Fruit fly (Drosophila melanogaster) whole organism, prepupa: ENCODE data around the gene CG17207.

Experiments used
- Blimp-1 ChIP-seq: fragments of 200-800 bp; sonication (Bioruptor generic); optimal IDR thresholded peaks from 3 replicates; lab custom pipeline; 2017; ENCODE audit warnings: missing biosample characterization, missing genetic modification characterization, mild to moderate bottlenecking, moderate library complexity, missing genetic modification reagents
- CG10669 ChIP-seq: fragments of 200-800 bp; sonication (Bioruptor generic); optimal IDR thresholded peaks from 3 replicates; lab custom pipeline; 2018; ENCODE audit warnings: missing biosample characterization, mild to moderate bottlenecking, missing genetic modification characterization, moderate library complexity
- CG11294 ChIP-seq: fragments of 200-800 bp; sonication (Bioruptor generic); IDR thresholded peaks from 2 replicates; pipeline ENCODE4 v1.3.6; 2022; ENCODE audit warnings: missing biosample characterization, missing genetic modification characterization
- CG11902 ChIP-seq: fragments of 200-800 bp; sonication (Bioruptor generic); optimal IDR thresholded peaks from 3 replicates; lab custom pipeline; 2016; ENCODE audit warnings: missing biosample characterization, missing genetic modification characterization
- CG1621 ChIP-seq: fragments of 200-800 bp; sonication (Bioruptor generic); optimal IDR thresholded peaks from 3 replicates; lab custom pipeline; 2018; ENCODE audit warnings: missing biosample characterization, mild to moderate bottlenecking, missing genetic modification characterization
- CG16779 ChIP-seq: fragments of 200-800 bp; sonication (Bioruptor generic); optimal IDR thresholded peaks from 3 replicates; lab custom pipeline; 2017; ENCODE audit warnings: missing biosample characterization, mild to moderate bottlenecking, missing genetic modification characterization
- CG3032 ChIP-seq: fragments of 200-800 bp; optimal IDR thresholded peaks from 2 replicates; lab custom pipeline; 2019; ENCODE audit warnings: missing biosample characterization, mild to moderate bottlenecking, missing genetic modification characterization, moderate library complexity
- CG31627 ChIP-seq: fragments of 200-800 bp; sonication (Bioruptor generic); optimal IDR thresholded peaks from 3 replicates; lab custom pipeline; 2016; ENCODE audit warnings: missing biosample characterization, missing genetic modification characterization
- CG34406 ChIP-seq: fragments of 200-800 bp; sonication (Bioruptor generic); optimal IDR thresholded peaks from 3 replicates; lab custom pipeline; 2016; ENCODE audit warnings: missing biosample characterization, missing genetic modification characterization
- CG3919 ChIP-seq: fragments of 200-800 bp; sonication (Bioruptor generic); optimal IDR thresholded peaks from 3 replicates; lab custom pipeline; 2016; ENCODE audit warnings: missing biosample characterization, missing genetic modification characterization
- CG4318 ChIP-seq: fragments of 200-800 bp; sonication (Bioruptor generic); optimal IDR thresholded peaks from 3 replicates; lab custom pipeline; 2017; ENCODE audit warnings: missing biosample characterization, mild to moderate bottlenecking, missing genetic modification characterization
- CG6163 ChIP-seq: fragments of 200-800 bp; sonication (Bioruptor generic); IDR thresholded peaks from 3 replicates; pipeline ENCODE4 v1.3.6; 2022; ENCODE audit warnings: missing biosample characterization, missing genetic modification characterization
- CG6276 ChIP-seq: fragments of 200-800 bp; sonication (Bioruptor generic); optimal IDR thresholded peaks from 2 replicates; lab custom pipeline; 2017; ENCODE audit warnings: missing biosample characterization, mild to moderate bottlenecking, missing genetic modification characterization
- CG6792 ChIP-seq: fragments of 200-800 bp; sonication (Bioruptor generic); optimal IDR thresholded peaks from 3 replicates; lab custom pipeline; 2016; ENCODE audit warnings: missing biosample characterization, missing genetic modification characterization
- CG6854 ChIP-seq: fragments of 200-800 bp; sonication (Bioruptor generic); optimal IDR thresholded peaks from 2 replicates; lab custom pipeline; 2017; ENCODE audit warnings: missing biosample characterization, mild to moderate bottlenecking, missing genetic modification characterization
- CG7368 ChIP-seq: fragments of 200-800 bp; sonication (Bioruptor generic); optimal IDR thresholded peaks from 3 replicates; lab custom pipeline; 2016; ENCODE audit warnings: missing biosample characterization, missing genetic modification characterization
- CG8119 ChIP-seq: fragments of 200-800 bp; sonication (Bioruptor generic); IDR thresholded peaks from 3 replicates; pipeline ENCODE4 v1.3.6; 2022; ENCODE audit warnings: missing biosample characterization, missing genetic modification characterization
- CG8319 ChIP-seq: fragments of 200-800 bp; sonication (Bioruptor generic); optimal IDR thresholded peaks from 3 replicates; lab custom pipeline; 2016; ENCODE audit warnings: missing biosample characterization, missing genetic modification characterization
- Eip78C ChIP-seq: fragments of 200-800 bp; sonication (Bioruptor generic); peaks from one replicate; lab custom pipeline; 2016; ENCODE audit warnings: missing biosample characterization, missing genetic modification characterization
- Eip93F ChIP-seq: fragments of 200-800 bp; sonication (Bioruptor generic); optimal IDR thresholded peaks from 2 replicates; lab custom pipeline; 2016; ENCODE audit warnings: missing biosample characterization, mild to moderate bottlenecking, missing genetic modification characterization
- Ets96B ChIP-seq: fragments of 200-800 bp; optimal IDR thresholded peaks from 2 replicates; lab custom pipeline; 2019; ENCODE audit warnings: missing biosample characterization, mild to moderate bottlenecking, missing genetic modification characterization, moderate library complexity
- Gug ChIP-seq: fragments of 200-800 bp; sonication (Bioruptor generic); IDR thresholded peaks from 2 replicates; pipeline ENCODE4 v1.3.6; 2022; ENCODE audit warnings: missing biosample characterization, missing genetic modification characterization
- Hr38 ChIP-seq: sonication (Bioruptor generic); optimal IDR thresholded peaks from 2 replicates; lab custom pipeline; 2016; ENCODE audit warnings: missing biosample characterization, missing genetic modification characterization
- Hr39 ChIP-seq: fragments of 200-800 bp; sonication (Bioruptor generic); optimal IDR thresholded peaks from 2 replicates; lab custom pipeline; 2016; ENCODE audit warnings: missing biosample characterization, missing genetic modification characterization
- Hr4 ChIP-seq: fragments of 200-800 bp; sonication (Bioruptor generic); optimal IDR thresholded peaks from 3 replicates; lab custom pipeline; 2016; ENCODE audit warnings: missing biosample characterization, missing genetic modification characterization
- Lpt ChIP-seq: fragments of 200-800 bp; sonication (Bioruptor generic); optimal IDR thresholded peaks from 3 replicates; lab custom pipeline; 2016; ENCODE audit warnings: missing biosample characterization, missing genetic modification characterization
- OdsH ChIP-seq: fragments of 200-800 bp; sonication (Bioruptor generic); optimal IDR thresholded peaks from 3 replicates; lab custom pipeline; 2016; ENCODE audit warnings: missing biosample characterization, missing genetic modification characterization
- Smox ChIP-seq: fragments of 200-800 bp; sonication (Bioruptor generic); optimal IDR thresholded peaks from 3 replicates; lab custom pipeline; 2016; ENCODE audit warnings: missing biosample characterization, missing genetic modification characterization
- Sox14 ChIP-seq: fragments of 200-800 bp; sonication (Bioruptor generic); optimal IDR thresholded peaks from 3 replicates; lab custom pipeline; 2016; ENCODE audit warnings: missing biosample characterization, missing genetic modification characterization
- Sox15 ChIP-seq: fragments of 200-800 bp; sonication (Bioruptor generic); optimal IDR thresholded peaks from 3 replicates; lab custom pipeline; 2016; ENCODE audit warnings: missing biosample characterization, missing genetic modification characterization
- dac ChIP-seq: fragments of 200-800 bp; sonication (Bioruptor generic); optimal IDR thresholded peaks from 2 replicates; lab custom pipeline; 2017; ENCODE audit warnings: missing biosample characterization, mild to moderate bottlenecking, missing genetic modification characterization
- dsx ChIP-seq: fragments of 200-800 bp; optimal IDR thresholded peaks from 3 replicates; lab custom pipeline; 2019; ENCODE audit warnings: missing biosample characterization, mild to moderate bottlenecking, missing genetic modification characterization, moderate library complexity; ENCODE audit not compliant: poor library complexity, severe bottlenecking
- eg ChIP-seq: fragments of 200-800 bp; sonication (Bioruptor generic); IDR thresholded peaks from 3 replicates; pipeline ENCODE4 v1.3.6; 2022; ENCODE audit warnings: missing biosample characterization, missing genetic modification characterization
- esn ChIP-seq: fragments of 200-800 bp; sonication (Bioruptor generic); optimal IDR thresholded peaks from 2 replicates; lab custom pipeline; 2016; ENCODE audit warnings: missing biosample characterization, mild to moderate bottlenecking, missing genetic modification characterization, moderate library complexity
- fd59A ChIP-seq: fragments of 200-800 bp; sonication (Bioruptor generic); optimal IDR thresholded peaks from 2 replicates; lab custom pipeline; 2017; ENCODE audit warnings: missing biosample characterization, mild to moderate bottlenecking, missing genetic modification characterization, missing genetic modification reagents
- fkh ChIP-seq: fragments of 200-800 bp; sonication (Bioruptor generic); optimal IDR thresholded peaks from 3 replicates; lab custom pipeline; 2017; ENCODE audit warnings: missing biosample characterization, mild to moderate bottlenecking, missing genetic modification characterization, moderate library complexity
- lz ChIP-seq: fragments of 200-800 bp; sonication (Bioruptor generic); optimal IDR thresholded peaks from 3 replicates; lab custom pipeline; 2016; ENCODE audit warnings: missing biosample characterization, missing genetic modification characterization
- spab ChIP-seq: fragments of 200-800 bp; sonication (Bioruptor generic); optimal IDR thresholded peaks from 2 replicates; lab custom pipeline; 2017; ENCODE audit warnings: missing biosample characterization, mild to moderate bottlenecking, missing genetic modification characterization, missing genetic modification reagents
- ss ChIP-seq, 2 experiments: fragments of 200-800 bp; sonication (Bioruptor generic); optimal IDR thresholded peaks; 2 replicates in 1 of 2; 3 replicates in 1 of 2; lab custom pipeline; 2017 to 2018; ENCODE audit warnings: mild to moderate bottlenecking in 2 of 2, missing biosample characterization in 2 of 2, missing genetic modification characterization in 2 of 2, moderate library complexity in 1 of 2
- vri ChIP-seq: fragments of 200-800 bp; sonication (Bioruptor generic); optimal IDR thresholded peaks from 3 replicates; lab custom pipeline; 2016; ENCODE audit warnings: missing biosample characterization, mild to moderate bottlenecking, missing genetic modification characterization

CG17207 gene

dm6 chr3R:12423997-12424396 is 14.9 kb downstream of the CG17207 start:
- TF ChIP-seq Ets96B (tag; lab: Kevin White, UChicago) (no peak), spab (GFP tag; lab: Kevin White, UChicago) (no peak)

DNA sequence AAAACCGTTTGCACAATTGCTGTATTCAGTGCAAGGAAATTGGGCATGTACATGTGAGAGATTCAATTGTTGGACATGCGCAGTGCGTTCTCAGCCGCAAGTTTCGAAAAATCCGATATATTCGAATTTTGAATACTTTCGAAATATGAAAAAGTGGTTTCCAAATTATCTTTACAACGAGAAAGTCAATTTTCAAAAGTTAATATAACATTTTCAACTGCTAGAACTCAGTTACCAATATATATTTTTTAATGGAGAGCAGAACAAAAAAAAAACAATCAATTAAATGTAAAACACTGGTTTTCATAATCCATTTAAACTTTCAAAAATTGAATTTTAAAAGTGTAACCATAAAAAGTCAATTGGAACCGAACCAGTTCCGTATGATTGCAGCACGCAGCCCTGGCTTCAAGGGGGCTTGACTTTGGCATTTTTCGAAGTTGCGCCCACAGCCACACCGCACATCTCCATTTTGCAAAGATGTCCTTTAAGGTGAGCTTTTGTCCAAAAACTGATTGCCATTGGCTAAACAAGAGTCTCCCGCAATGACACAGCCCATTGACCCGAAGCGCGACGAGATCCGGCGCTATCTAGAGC is 16.5 kb downstream of the CG17207 start, which contains the start of the genes Scgbeta and CG17202:
Gene Scgbeta (minus strand): TSS at position 51 of the 597 bp plus-strand sequence.
Gene CG17202 (plus strand): TSS at position 390 of the 597 bp plus-strand sequence.
- TF ChIP-seq Smox (GFP tag; lab: Kevin White, UChicago) (no peak), esn (GFP tag; lab: Kevin White, UChicago) (peak; percentile 28)

DNA sequence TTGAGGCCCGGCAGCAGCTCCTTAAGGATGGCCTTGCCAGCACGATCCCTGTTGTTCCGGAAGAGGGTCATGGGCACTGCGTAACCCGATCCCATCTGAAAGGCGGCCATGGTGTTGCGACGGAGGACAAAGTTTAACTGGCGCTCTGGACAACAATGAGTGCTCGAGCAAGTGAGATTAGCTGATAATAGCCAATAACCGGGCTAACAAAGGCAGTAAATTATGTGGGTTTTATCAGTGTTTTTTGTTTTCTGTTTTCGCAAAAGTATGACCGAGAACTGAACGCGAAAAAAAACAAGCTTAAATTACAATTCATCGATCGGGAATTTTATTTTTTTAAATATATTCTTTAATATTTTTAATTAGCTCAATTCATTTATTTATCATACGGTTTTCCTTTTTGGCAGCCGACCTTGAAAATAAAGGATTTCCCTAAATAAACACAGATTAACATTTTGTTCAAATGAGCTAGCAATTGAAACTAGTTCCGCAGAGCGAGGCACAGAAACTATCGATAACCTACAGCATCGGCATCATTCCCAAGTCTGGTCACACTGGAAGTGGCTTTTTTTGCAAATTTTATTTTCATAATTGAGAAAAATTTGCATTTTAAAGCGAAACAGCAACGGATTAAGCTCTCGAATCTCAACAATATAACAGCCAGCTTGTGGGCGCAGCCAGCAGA is 25.5 kb downstream of the CG17207 start, which contains the start of the genes Dip-C and pps:
Gene Dip-C (minus strand): TSS at position 486 of the 685 bp plus-strand sequence.
Gene pps (plus strand): TSS at position 555 of the 685 bp plus-strand sequence.
- TF ChIP-seq OdsH (GFP tag; lab: Kevin White, UChicago) (no peak), CG6854 (GFP tag; lab: Kevin White, UChicago) (peak; percentile 51), CG7368 (GFP tag; lab: Kevin White, UChicago) (no peak), CG4318 (GFP tag; lab: Kevin White, UChicago) (no peak), Sox14 (peak; percentile 63), dsx (GFP tag; lab: Kevin White, UChicago) (no peak), spab (GFP tag; lab: Kevin White, UChicago) (no peak), CG6792 (GFP tag; lab: Kevin White, UChicago) (no peak), Gug (GFP tag; lab: Robert Waterston, UW) (no peak), esn (GFP tag; lab: Kevin White, UChicago) (peak; percentile 32), Lpt (no peak), CG8319 (GFP tag; lab: Kevin White, UChicago) (no peak), dac (GFP tag; lab: Kevin White, UChicago) (no peak), ss (GFP tag; optimal IDR thresholded peaks at IDR 0.05; lab: Kevin White, UChicago) (no peak), eg (GFP tag; lab: Robert Waterston, UW) (no peak), CG3032 (tag; lab: Kevin White, UChicago) (peak; percentile 10), CG10669 (GFP tag; lab: Kevin White, UChicago) (no peak), fd59A (GFP tag; lab: Kevin White, UChicago) (no peak), Hr39 (no peak)

dm6 chr3R:12411449-12411848 is 27.5 kb downstream of the CG17207 start:
- TF ChIP-seq Blimp-1 (GFP tag; lab: Kevin White, UChicago) (no peak), fkh (no peak), CG16779 (tag; lab: Kevin White, UChicago) (no peak), Sox15 (GFP tag; lab: Kevin White, UChicago) (no peak), Eip93F (GFP tag; lab: Kevin White, UChicago) (no peak), vri (no peak), CG6276 (GFP tag; lab: Kevin White, UChicago) (no peak)

DNA sequence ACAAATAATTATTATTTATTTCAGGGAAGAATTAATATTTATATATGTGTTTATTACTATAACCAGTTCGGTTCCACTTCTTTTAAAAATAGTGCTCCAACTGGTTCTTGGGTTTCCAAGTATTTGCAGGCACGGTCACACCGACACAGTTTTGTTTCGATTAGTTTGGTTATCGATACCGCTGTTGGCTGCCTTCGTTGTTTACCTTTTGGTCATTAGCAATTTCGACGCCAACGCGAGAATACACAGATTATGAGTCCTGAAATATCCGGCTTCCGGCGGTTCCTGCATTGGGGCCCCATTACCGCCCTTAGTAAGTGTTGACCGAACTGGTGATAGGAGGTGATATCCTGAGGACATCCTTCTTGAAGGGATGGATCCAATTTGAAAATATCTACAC is 30.8 kb downstream of the CG17207 start, which contains the start of gene CG5196:
Gene CG5196 (plus strand): TSS at position 157 of the 400 bp plus-strand sequence.
- TF ChIP-seq Lpt (no peak), Eip78C (GFP tag; lab: Kevin White, UChicago) (peak; percentile 67), Gug (GFP tag; lab: Robert Waterston, UW) (no peak), CG8119 (GFP tag; lab: Robert Waterston, UW) (no peak), esn (GFP tag; lab: Kevin White, UChicago) (peak; percentile 25), Sox15 (GFP tag; lab: Kevin White, UChicago) (no peak), dac (GFP tag; lab: Kevin White, UChicago) (no peak), CG11902 (no peak), CG3032 (tag; lab: Kevin White, UChicago) (no peak), CG3919 (GFP tag; lab: Kevin White, UChicago) (no peak), CG34406 (GFP tag; lab: Kevin White, UChicago) (no peak), CG10669 (GFP tag; lab: Kevin White, UChicago) (no peak), CG6163 (GFP tag; lab: Robert Waterston, UW) (peak; percentile 20; the same call in 1 of the 3 replicates), fd59A (GFP tag; lab: Kevin White, UChicago) (no peak), Ets96B (tag; lab: Kevin White, UChicago) (peak; percentile 10), Sox14 (peak; percentile 4), Hr4 (GFP tag; lab: Kevin White, UChicago) (no peak), lz (GFP tag; lab: Kevin White, UChicago) (no peak), CG11294 (no peak), ss (GFP tag; optimal IDR thresholded peaks at IDR 0.05; lab: Kevin White, UChicago) (peak in 1 of 2 experiments; percentile 38), CG1621 (tag; lab: Kevin White, UChicago) (no peak), CG31627 (GFP tag; lab: Kevin White, UChicago) (no peak), Hr38 (GFP tag; lab: Kevin White, UChicago) (no peak)
